Worm (Caenorhabditis elegans) whole organism, L3 larva: ENCODE measurements around the gene erp-44.3.
"Not testable (repeated sequence)": the region's sequence is repeated elsewhere in the genome, so short reads cannot be mapped to it uniquely, and the experiment has no call there.

Experiments used
- aly-2 ChIP-seq: fragments of 150-350 bp; optimal IDR thresholded peaks from 2 replicates; lab custom pipeline; 2014; ENCODE audit warnings: missing biosample characterization, missing genetic modification characterization
- ceh-16 ChIP-seq: sonication (generic microtip); optimal IDR thresholded peaks from 2 replicates; lab custom pipeline; 2017; ENCODE audit warnings: missing biosample characterization, missing genetic modification characterization
- ceh-28 ChIP-seq: fragments of 150-350 bp; optimal IDR thresholded peaks from 2 replicates; lab custom pipeline; 2014; ENCODE audit warnings: missing biosample characterization, missing genetic modification reagents, missing genetic modification characterization
- ceh-82 ChIP-seq: fragments of 150-350 bp; optimal IDR thresholded peaks from 2 replicates; lab custom pipeline; 2014; ENCODE audit warnings: missing biosample characterization, missing genetic modification characterization
- egl-5 ChIP-seq: fragments of 150-350 bp; optimal IDR thresholded peaks from 2 replicates; lab custom pipeline; 2017; ENCODE audit warnings: missing biosample characterization, missing genetic modification reagents, missing genetic modification characterization, inconsistent platforms
- elt-2 ChIP-seq: sonication (generic microtip); optimal IDR thresholded peaks from 2 replicates; lab custom pipeline; 2016; ENCODE audit warnings: missing genetic modification reagents, mild to moderate bottlenecking, missing genetic modification characterization, missing compliant biosample characterization
- elt-3 ChIP-seq, 3 experiments: fragments of 150-350 bp in 1 of 3; sonication (generic microtip) in 2 of 3; optimal IDR thresholded peaks; 2 replicates in 2 of 3; 4 replicates in 1 of 3; lab custom pipeline; 2014 to 2017; ENCODE audit warnings: missing biosample characterization in 3 of 3, missing genetic modification characterization in 3 of 3
- eor-1 ChIP-seq, 2 experiments: fragments of 150-350 bp; optimal IDR thresholded peaks; 2 replicates each; lab custom pipeline; 2014 to 2018; ENCODE audit warnings: missing biosample characterization in 2 of 2, missing genetic modification characterization in 2 of 2
- fkh-10 ChIP-seq: sonication (generic microtip); optimal IDR thresholded peaks from 2 replicates; lab custom pipeline; 2017; ENCODE audit warnings: missing biosample characterization, missing genetic modification reagents, missing genetic modification characterization
- fkh-2 ChIP-seq: fragments of 150-350 bp; optimal IDR thresholded peaks from 2 replicates; lab custom pipeline; 2014; ENCODE audit warnings: missing biosample characterization, missing genetic modification reagents, missing genetic modification characterization
- jun-1 ChIP-seq: fragments of 150-350 bp; optimal IDR thresholded peaks from 2 replicates; lab custom pipeline; 2014; ENCODE audit warnings: missing biosample characterization, missing genetic modification reagents, missing genetic modification characterization
- nfya-1 ChIP-seq: sonication (generic microtip); optimal IDR thresholded peaks from 2 replicates; lab custom pipeline; 2017; ENCODE audit warnings: missing genetic modification characterization, mild to moderate bottlenecking, missing compliant biosample characterization, antibody characterized with exemption, moderate library complexity; ENCODE audit not compliant: insufficient read depth
- nhr-11 ChIP-seq: fragments of 150-350 bp; optimal IDR thresholded peaks from 2 replicates; lab custom pipeline; 2014; ENCODE audit warnings: missing biosample characterization, missing genetic modification characterization
- nhr-12 ChIP-seq: fragments of 150-350 bp; optimal IDR thresholded peaks from 2 replicates; lab custom pipeline; 2014; ENCODE audit warnings: missing biosample characterization, missing genetic modification characterization
- nhr-237 ChIP-seq: fragments of 150-350 bp; optimal IDR thresholded peaks from 2 replicates; lab custom pipeline; 2014; ENCODE audit warnings: missing biosample characterization, missing genetic modification characterization
- nhr-25 ChIP-seq: sonication (generic microtip); optimal IDR thresholded peaks from 2 replicates; lab custom pipeline; 2017; ENCODE audit warnings: missing biosample characterization, missing genetic modification characterization
- nhr-43 ChIP-seq: sonication (generic microtip); optimal IDR thresholded peaks from 2 replicates; lab custom pipeline; 2016; ENCODE audit warnings: mild to moderate bottlenecking, missing genetic modification characterization, missing compliant biosample characterization; ENCODE audit not compliant: poor library complexity, severe bottlenecking
- nhr-67 ChIP-seq: fragments of 150-350 bp; optimal IDR thresholded peaks from 2 replicates; lab custom pipeline; 2014; ENCODE audit warnings: missing biosample characterization, missing genetic modification characterization
- nhr-76 ChIP-seq: fragments of 150-350 bp; sonication (generic microtip); optimal IDR thresholded peaks from 5 replicates; lab custom pipeline; 2014; ENCODE audit warnings: missing biosample characterization, missing genetic modification characterization
- nhr-77 ChIP-seq: fragments of 150-350 bp; optimal IDR thresholded peaks from 2 replicates; lab custom pipeline; 2014; ENCODE audit warnings: missing biosample characterization, missing genetic modification characterization
- pha-4 ChIP-seq: fragments of 150-350 bp; optimal IDR thresholded peaks from 2 replicates; lab custom pipeline; 2014; ENCODE audit warnings: missing biosample characterization, missing genetic modification reagents, missing genetic modification characterization
- pqm-1 ChIP-seq: fragments of 150-350 bp; optimal IDR thresholded peaks from 2 replicates; lab custom pipeline; 2017; ENCODE audit warnings: missing biosample characterization, missing genetic modification characterization, inconsistent platforms
- snpc-4 ChIP-seq: fragments of 150-350 bp; optimal IDR thresholded peaks from 2 replicates; lab custom pipeline; 2014; ENCODE audit warnings: missing biosample characterization, missing genetic modification characterization
- unc-62 ChIP-seq: fragments of 150-350 bp; sonication (generic microtip); optimal IDR thresholded peaks from 4 replicates; lab custom pipeline; 2014; ENCODE audit warnings: missing biosample characterization, missing genetic modification reagents, missing genetic modification characterization
- zag-1 ChIP-seq: fragments of 150-350 bp; optimal IDR thresholded peaks from 2 replicates; lab custom pipeline; 2014; ENCODE audit warnings: missing biosample characterization, missing genetic modification characterization
- ztf-11 ChIP-seq: fragments of 150-350 bp; optimal IDR thresholded peaks from 2 replicates; lab custom pipeline; 2014; ENCODE audit warnings: missing biosample characterization, missing genetic modification characterization

erp-44.3 gene

ce11 chrIV:8122349-8122748 lies at the start of gene erp-44.3:
Gene erp-44.3, plus strand, starts transcription at chrIV:8122649.
- not testable (repeated sequence) for TF ChIP-seq nhr-67, nhr-76, snpc-4 (tag; lab: Kevin White, UChicago)

- TF ChIP-seq jun-1 (tag; lab: Kevin White, UChicago) = no peak
- no peak for TF ChIP-seq pqm-1 (tag; lab: Kevin White, UChicago)
- no peak for TF ChIP-seq nhr-76 (tag; lab: Kevin White, UChicago)
- no peak for TF ChIP-seq fkh-2
- peak; percentile 9 for TF ChIP-seq snpc-4 (tag; lab: Kevin White, UChicago)
- TF ChIP-seq eor-1 (tag; optimal IDR thresholded peaks at IDR 0.05; lab: Kevin White, UChicago) = no peak
- TF ChIP-seq ceh-28 (tag; lab: Kevin White, UChicago) = no peak
These were observed 46.9 kb upstream of the erp-44.3 start for ce11 chrIV:8075516-8075915.

DNA sequence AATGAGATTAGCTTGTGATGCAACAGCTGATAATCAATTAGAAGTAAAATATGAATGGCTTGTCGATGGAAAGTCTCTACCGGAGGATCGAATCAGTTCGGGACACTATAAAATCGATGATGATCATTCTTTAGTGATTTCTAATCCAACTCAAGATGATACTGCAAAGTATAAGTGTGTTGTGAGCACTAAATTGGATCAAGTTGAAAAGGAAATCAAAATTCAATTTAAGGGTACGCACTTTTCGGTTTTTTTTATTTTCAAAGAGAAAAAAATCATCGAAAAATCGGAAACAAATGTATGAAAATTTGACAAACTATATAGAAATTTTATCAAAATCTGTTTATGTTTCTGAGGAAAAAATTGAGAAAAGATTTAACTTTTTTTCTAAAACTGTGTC lies 45.9 kb upstream of the erp-44.3 start:
- peak; percentile 40 for TF ChIP-seq fkh-10 (GFP tag; lab: Kevin White, UChicago)
- TF ChIP-seq eor-1 (tag; optimal IDR thresholded peaks at IDR 0.05; lab: Kevin White, UChicago) = no peak

ce11 chrIV:8080166-8080565 lies 42.3 kb upstream of the erp-44.3 start:
- TF ChIP-seq nfya-1 (tag; lab: Kevin White, UChicago) (no peak), pqm-1 (tag; lab: Kevin White, UChicago) (no peak), pha-4 (tag; lab: Kevin White, UChicago) (no peak), fkh-10 (GFP tag; lab: Kevin White, UChicago) (no peak), nhr-43 (no peak), aly-2 (no peak), nhr-77 (no peak), ceh-28 (tag; lab: Kevin White, UChicago) (no peak), nhr-12 (tag; lab: Kevin White, UChicago) (no peak), eor-1 (tag; optimal IDR thresholded peaks at IDR 0.05; lab: Kevin White, UChicago) (no peak), egl-5 (tag; lab: Kevin White, UChicago) (no peak), unc-62 (GFP tag; lab: Kevin White, UChicago) (no peak), zag-1 (tag; lab: Kevin White, UChicago) (no peak)

DNA sequence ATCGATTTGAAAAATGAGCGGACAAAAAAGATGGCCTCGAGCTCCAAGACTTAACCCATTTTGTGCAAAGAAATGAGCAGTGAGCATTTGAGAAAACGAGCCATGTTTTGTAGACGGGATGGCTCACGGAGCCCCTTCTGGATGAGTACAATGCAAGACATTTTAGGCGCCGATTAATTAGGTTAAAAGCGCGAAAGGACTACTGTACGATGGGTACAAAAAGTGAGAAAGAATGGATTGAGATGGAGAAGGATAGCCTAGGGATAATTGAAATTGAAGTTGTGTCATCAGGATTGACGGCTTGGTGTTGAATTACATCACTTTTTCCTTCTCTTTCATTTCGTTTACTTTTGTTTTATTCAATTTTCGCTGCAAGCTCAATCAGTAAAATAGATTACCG lies 41.7 kb upstream of the erp-44.3 start:
- TF ChIP-seq pqm-1 (tag; lab: Kevin White, UChicago) (no peak), ceh-16 (tag; lab: Kevin White, UChicago) (no peak), nhr-237 (tag; lab: Kevin White, UChicago) (no peak), elt-3 (tag; optimal IDR thresholded peaks at IDR 0.05; lab: Kevin White, UChicago) (no peak), nhr-25 (tag; lab: Kevin White, UChicago) (no peak)

DNA sequence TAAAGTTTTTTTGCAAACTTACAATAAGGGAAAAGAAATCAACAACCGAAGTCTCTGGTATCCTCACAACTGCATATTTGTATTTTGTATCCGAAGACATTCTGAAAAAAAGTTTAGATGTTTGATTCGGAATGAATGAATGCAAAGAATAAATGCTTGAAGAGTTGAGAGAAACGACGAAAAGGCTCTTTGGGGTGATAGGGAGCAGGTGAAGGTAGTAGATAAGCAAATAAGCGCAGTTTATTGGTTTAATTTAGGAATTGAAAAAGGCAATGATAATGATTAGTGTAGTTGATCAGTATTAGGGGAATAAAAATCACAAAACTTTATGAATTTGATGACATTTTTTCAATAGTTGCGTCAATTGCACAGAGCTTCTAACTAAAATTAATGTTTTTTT lies 35.9 kb upstream of the erp-44.3 start, which contains the start of gene nsy-7:
Gene nsy-7 (minus strand): TSS at position 101 of the 400 bp plus-strand sequence.
- TF ChIP-seq nhr-11 (tag; lab: Kevin White, UChicago) = no peak
- TF ChIP-seq elt-2 = peak; percentile 15
- TF ChIP-seq jun-1 (tag; lab: Kevin White, UChicago) = no peak
- no peak for TF ChIP-seq ztf-11
- no peak for TF ChIP-seq fkh-10 (GFP tag; lab: Kevin White, UChicago)

DNA sequence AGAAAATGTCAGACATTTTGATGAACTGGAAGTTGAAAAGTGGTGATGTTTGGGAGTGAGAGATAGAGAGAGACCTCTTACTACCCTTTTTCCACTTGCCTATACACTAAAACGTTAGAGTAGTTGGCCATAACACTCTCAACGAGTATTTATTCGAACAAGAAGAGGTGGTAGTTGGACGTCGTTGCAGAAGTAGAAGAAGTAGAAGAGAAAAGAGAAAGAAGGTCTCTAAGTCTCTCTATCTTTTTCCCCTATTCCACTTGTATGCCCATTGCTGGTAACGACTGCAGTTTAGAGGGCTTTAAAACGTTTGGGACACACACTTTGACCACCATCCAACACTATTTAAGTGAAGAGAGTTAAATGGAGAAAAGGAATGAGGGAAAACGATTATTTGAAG lies 30.9 kb upstream of the erp-44.3 start:
- TF ChIP-seq egl-5 (tag; lab: Kevin White, UChicago) = peak; percentile 59
- no peak for TF ChIP-seq nhr-43

ce11 chrIV:8096375-8096774 lies 26.1 kb upstream of the erp-44.3 start:
- TF ChIP-seq nhr-76 (tag; lab: Kevin White, UChicago) = no peak
- TF ChIP-seq ceh-82 = no peak
- TF ChIP-seq nhr-43 = no peak
- TF ChIP-seq, all 47 proteins: peak for 0
